Fruit fly (Drosophila melanogaster): Measurements from ENCODE around the gene CG13917.

Gene CG13917

dm6 chr3L:1538314-1538854 is 38.1 kb upstream of the CG13917 start:
- TF ChIP-seq tj (GFP tag; optimal IDR thresholded peaks at IDR 0.05), result no peak
- no peak for TF ChIP-seq CG7101 (tag; optimal IDR thresholded peaks at IDR 0.05)
- TF ChIP-seq cic (GFP tag; optimal IDR thresholded peaks at IDR 0.05), result peak; percentile 7
- TF ChIP-seq CG12768 (GFP tag; optimal IDR thresholded peaks at IDR 0.05), result no peak

dm6 chr3L:1545693-1546329 is 30.7 kb upstream of the CG13917 start, which contains the start of the genes CG32313 and Pcyt1:
Gene CG32313 (minus strand): TSS chr3L:1545743.
Gene Pcyt1 (plus strand): TSS chr3L:1546092.
- TF ChIP-seq CG14711 (tag; optimal IDR thresholded peaks at IDR 0.05) (peak; percentile 47), Hr96 (GFP tag; optimal IDR thresholded peaks at IDR 0.05) (peak; percentile 46), CG5204 (GFP tag; optimal IDR thresholded peaks at IDR 0.05) (no peak), cic (GFP tag; optimal IDR thresholded peaks at IDR 0.05) (peak; percentile 64), Crg-1 (GFP tag; optimal IDR thresholded peaks at IDR 0.05) (peak; percentile 44), cnc (optimal IDR thresholded peaks at IDR 0.05) (no peak), CG12768 (GFP tag; optimal IDR thresholded peaks at IDR 0.05) (peak; percentile 31), CG1620 (GFP tag; optimal IDR thresholded peaks at IDR 0.05) (no peak), tj (GFP tag; optimal IDR thresholded peaks at IDR 0.05) (no peak), Clk (GFP tag; optimal IDR thresholded peaks at IDR 0.05) (no peak), CG33017 (tag; optimal IDR thresholded peaks at IDR 0.05) (peak; percentile 70), CG7101 (tag; optimal IDR thresholded peaks at IDR 0.05) (peak; percentile 53), toe (GFP tag; optimal IDR thresholded peaks at IDR 0.05) (no peak), CG7045 (GFP tag; optimal IDR thresholded peaks at IDR 0.05) (no peak), Mnt (GFP tag; optimal IDR thresholded peaks at IDR 0.05) (peak; percentile 78), kay (GFP tag; ENCODE audit: borderline replicate concordance) (no peak), CG11617 (GFP tag; optimal IDR thresholded peaks at IDR 0.05) (no peak), pad (GFP tag; optimal IDR thresholded peaks at IDR 0.05) (no peak), bab1 (GFP tag; optimal IDR thresholded peaks at IDR 0.05) (peak; percentile 82), ovo (GFP tag; optimal IDR thresholded peaks at IDR 0.05) (no peak)

dm6 chr3L:1546349-1547116 is 30.0 kb upstream of the CG13917 start:
- TF ChIP-seq CG12768 (GFP tag; optimal IDR thresholded peaks at IDR 0.05), result peak; percentile 92
- peak; percentile 88 for TF ChIP-seq CG7045 (GFP tag; optimal IDR thresholded peaks at IDR 0.05)
- TF ChIP-seq CG11617 (GFP tag; optimal IDR thresholded peaks at IDR 0.05), result peak; percentile 42
- peak; percentile 19 for TF ChIP-seq Crg-1 (GFP tag; optimal IDR thresholded peaks at IDR 0.05)
- TF ChIP-seq Clk (GFP tag; optimal IDR thresholded peaks at IDR 0.05), result no peak
- TF ChIP-seq cnc (optimal IDR thresholded peaks at IDR 0.05), result peak in 1 of 2 experiments; percentile 6
- no peak for TF ChIP-seq toe (GFP tag; optimal IDR thresholded peaks at IDR 0.05)
- TF ChIP-seq ovo (GFP tag; optimal IDR thresholded peaks at IDR 0.05), result peak; percentile 70
- TF ChIP-seq pad (GFP tag; optimal IDR thresholded peaks at IDR 0.05), result peak; percentile 92
- peak; percentile 32 for TF ChIP-seq Mnt (GFP tag; optimal IDR thresholded peaks at IDR 0.05)
- peak; percentile 47 for TF ChIP-seq cic (GFP tag; optimal IDR thresholded peaks at IDR 0.05)
- peak; percentile 49 for TF ChIP-seq tj (GFP tag; optimal IDR thresholded peaks at IDR 0.05)
- TF ChIP-seq CG33017 (tag; optimal IDR thresholded peaks at IDR 0.05), result peak; percentile 45
- TF ChIP-seq Hr96 (GFP tag; optimal IDR thresholded peaks at IDR 0.05), result peak; percentile 40
- peak; percentile 48 for TF ChIP-seq CG7101 (tag; optimal IDR thresholded peaks at IDR 0.05)
- TF ChIP-seq CG5204 (GFP tag; optimal IDR thresholded peaks at IDR 0.05), result no peak
- peak; percentile 91 for TF ChIP-seq bab1 (GFP tag; optimal IDR thresholded peaks at IDR 0.05)
- peak; percentile 56 for TF ChIP-seq CG1620 (GFP tag; optimal IDR thresholded peaks at IDR 0.05)
- TF ChIP-seq kay (GFP tag; ENCODE audit: borderline replicate concordance), result no peak
- TF ChIP-seq CG14711 (tag; optimal IDR thresholded peaks at IDR 0.05), result peak; percentile 66

dm6 chr3L:1547117-1547507 is 29.4 kb upstream of the CG13917 start:
- TF ChIP-seq CG5204 (GFP tag; optimal IDR thresholded peaks at IDR 0.05), result no peak

dm6 chr3L:1548345-1548970 is 28.0 kb upstream of the CG13917 start:
- TF ChIP-seq toe (GFP tag; optimal IDR thresholded peaks at IDR 0.05), result peak; percentile 78
- TF ChIP-seq CG7045 (GFP tag; optimal IDR thresholded peaks at IDR 0.05), result peak; percentile 76
- peak; percentile 80 for TF ChIP-seq CG11617 (GFP tag; optimal IDR thresholded peaks at IDR 0.05)
- peak; percentile 50 for TF ChIP-seq CG14711 (tag; optimal IDR thresholded peaks at IDR 0.05)
- TF ChIP-seq cic (GFP tag; optimal IDR thresholded peaks at IDR 0.05), result peak; percentile 94
- no peak for TF ChIP-seq CG1620 (GFP tag; optimal IDR thresholded peaks at IDR 0.05)
- TF ChIP-seq bab1 (GFP tag; optimal IDR thresholded peaks at IDR 0.05), result peak; percentile 70
- TF ChIP-seq CG5204 (GFP tag; optimal IDR thresholded peaks at IDR 0.05), result peak; percentile 82
- TF ChIP-seq Crg-1 (GFP tag; optimal IDR thresholded peaks at IDR 0.05), result peak; percentile 17
- peak; percentile 92 for TF ChIP-seq CG12768 (GFP tag; optimal IDR thresholded peaks at IDR 0.05)
- peak; percentile 6 for TF ChIP-seq ovo (GFP tag; optimal IDR thresholded peaks at IDR 0.05)
- TF ChIP-seq Clk (GFP tag; optimal IDR thresholded peaks at IDR 0.05), result no peak
- TF ChIP-seq cnc (optimal IDR thresholded peaks at IDR 0.05), result no peak
- TF ChIP-seq CG33017 (tag; optimal IDR thresholded peaks at IDR 0.05), result peak; percentile 82
- peak; percentile 63 for TF ChIP-seq Hr96 (GFP tag; optimal IDR thresholded peaks at IDR 0.05)
- peak; percentile 75 for TF ChIP-seq CG7101 (tag; optimal IDR thresholded peaks at IDR 0.05)
- peak; percentile 47 for TF ChIP-seq tj (GFP tag; optimal IDR thresholded peaks at IDR 0.05)
- TF ChIP-seq Mnt (GFP tag; optimal IDR thresholded peaks at IDR 0.05), result peak; percentile 31
- TF ChIP-seq pad (GFP tag; optimal IDR thresholded peaks at IDR 0.05), result peak; percentile 55
- peak; percentile 97 for TF ChIP-seq kay (GFP tag; ENCODE audit: borderline replicate concordance)
